Fruit fly (Drosophila melanogaster) whole organism, wandering third instar larva: ENCODE data around the gene Rhau.

Experiments
- Dfd ChIP-seq: fragments of >200 bp; optimal IDR thresholded peaks from 2 replicates; lab custom pipeline; 2017; ENCODE audit warnings: missing biosample characterization, missing genetic modification characterization
- HLH106 ChIP-seq: fragments of 200-800 bp; optimal IDR thresholded peaks from 3 replicates; lab custom pipeline; 2019; ENCODE audit warnings: missing biosample characterization, mild to moderate bottlenecking, missing genetic modification characterization, moderate library complexity
- Hnf4 ChIP-seq: fragments of 200-800 bp; sonication (Bioruptor generic); optimal IDR thresholded peaks from 2 replicates; lab custom pipeline; 2016; ENCODE audit warnings: missing biosample characterization, mild to moderate bottlenecking, missing genetic modification characterization
- Rel ChIP-seq, 2 experiments: fragments of 200-800 bp; sonication (Bioruptor generic) in 1 of 2; optimal IDR thresholded peaks; 2 replicates in 1 of 2; 3 replicates in 1 of 2; lab custom pipeline; 2016 to 2019; ENCODE audit warnings: mild to moderate bottlenecking in 2 of 2, missing biosample characterization in 2 of 2, missing genetic modification characterization in 2 of 2, moderate library complexity in 1 of 2
- ey ChIP-seq: fragments of 200-800 bp; sonication (Bioruptor generic); optimal IDR thresholded peaks from 2 replicates; lab custom pipeline; 2016; ENCODE audit warnings: missing biosample characterization, missing genetic modification characterization
- h ChIP-seq: fragments of 200-800 bp; sonication (Bioruptor generic); optimal IDR thresholded peaks from 3 replicates; lab custom pipeline; 2016; ENCODE audit warnings: missing biosample characterization, mild to moderate bottlenecking, missing genetic modification characterization
- lola ChIP-seq: fragments of >200 bp; optimal IDR thresholded peaks from 2 replicates; lab custom pipeline; 2017; ENCODE audit warnings: missing biosample characterization, missing genetic modification characterization
- tai ChIP-seq: sonication (Bioruptor generic); optimal IDR thresholded peaks from 2 replicates; lab custom pipeline; 2016; ENCODE audit warnings: missing biosample characterization, missing genetic modification characterization

dm6 chr2L:20734687-20735088, 23.1 kb downstream of the Rhau start:
- TF ChIP-seq Hnf4 (GFP tag; lab: Kevin White, UChicago) (no peak), tai (GFP tag; lab: Kevin White, UChicago) (no peak), ey (no peak), Rel (GFP tag; optimal IDR thresholded peaks at IDR 0.05; lab: Kevin White, UChicago) (no peak), Rel (tag; optimal IDR thresholded peaks at IDR 0.05; lab: Kevin White, UChicago) (no peak), h (GFP tag; lab: Kevin White, UChicago) (no peak), HLH106 (tag; lab: Kevin White, UChicago) (no peak), Dfd (GFP tag; lab: Kevin White, UChicago) (no peak), lola (no peak)
